Fruit fly (Drosophila melanogaster) whole organism, adult: Measurements from ENCODE around the gene CG14022.

Experiments used
- CG14711 ChIP-seq: fragments of 200-800 bp; sonication (Bioruptor generic); optimal IDR thresholded peaks from 2 replicates; lab custom pipeline; 2018; ENCODE audit warnings: missing biosample characterization, mild to moderate bottlenecking, missing genetic modification characterization, moderate library complexity
- CG1620 ChIP-seq: fragments of 200-800 bp; sonication (Bioruptor generic); optimal IDR thresholded peaks from 2 replicates; lab custom pipeline; 2016; ENCODE audit warnings: missing biosample characterization, missing genetic modification characterization
- Crg-1 ChIP-seq: fragments of 200-800 bp; sonication (Bioruptor generic); optimal IDR thresholded peaks from 2 replicates; lab custom pipeline; 2016; ENCODE audit warnings: missing biosample characterization, missing genetic modification characterization
- Mnt ChIP-seq: fragments of 200-800 bp; sonication (Bioruptor generic); optimal IDR thresholded peaks from 2 replicates; lab custom pipeline; 2016; ENCODE audit warnings: missing biosample characterization, mild to moderate bottlenecking, missing genetic modification characterization

- TF ChIP-seq CG14711 (tag; lab: Kevin White, UChicago) (no peak), Mnt (GFP tag; lab: Kevin White, UChicago) (no peak), Crg-1 (GFP tag; lab: Kevin White, UChicago) (no peak), CG1620 (GFP tag; lab: Kevin White, UChicago) (no peak)
These were observed 36.6 kb downstream of the CG14022 start for dm6 chr2L:5291869-5292642.
